Worm (Caenorhabditis elegans): ENCODE results near the gene sre-18.

Gene sre-18

ce11 chrIV:12208984-12209676 lies 20.4 kb downstream of the sre-18 start, which contains the start of the genes marb-1 and F35G2.3 (continued):
- TF ChIP-seq fkh-2 (tag; optimal IDR thresholded peaks at IDR 0.05) (no peak), fkh-10 (GFP tag; optimal IDR thresholded peaks at IDR 0.05) (no peak), aly-2 (tag; optimal IDR thresholded peaks at IDR 0.05) (no peak), ceh-16 (tag; optimal IDR thresholded peaks at IDR 0.05) (no peak), pha-4 (tag; optimal IDR thresholded peaks at IDR 0.05) (peak; percentile 82), ceh-9 (tag; optimal IDR thresholded peaks at IDR 0.05) (no peak), nhr-43 (tag; optimal IDR thresholded peaks at IDR 0.05; ENCODE audit: poor library complexity, severe bottlenecking) (peak; percentile 1), eor-1 (tag; optimal IDR thresholded peaks at IDR 0.05) (no peak), nhr-12 (tag; optimal IDR thresholded peaks at IDR 0.05) (no peak), hmg-11 (tag; optimal IDR thresholded peaks at IDR 0.05) (peak; percentile 46), mml-1 (tag; optimal IDR thresholded peaks at IDR 0.05) (no peak), nhr-237 (tag; optimal IDR thresholded peaks at IDR 0.05) (no peak), sea-2 (GFP tag; optimal IDR thresholded peaks at IDR 0.05) (no peak), skn-1 (tag; optimal IDR thresholded peaks at IDR 0.05) (peak; percentile 69), tbx-2 (tag; optimal IDR thresholded peaks at IDR 0.05) (peak; percentile 7), unc-62 (GFP tag; optimal IDR thresholded peaks at IDR 0.05) (no peak), lin-39 (tag; optimal IDR thresholded peaks at IDR 0.05) (no peak), ztf-4 (tag; optimal IDR thresholded peaks at IDR 0.05) (no peak), unc-39 (tag; optimal IDR thresholded peaks at IDR 0.05) (no peak), nhr-67 (tag; optimal IDR thresholded peaks at IDR 0.05) (no peak), lsy-12 (tag; optimal IDR thresholded peaks at IDR 0.05) (no peak), mdl-1 (tag; optimal IDR thresholded peaks at IDR 0.05) (no peak)

- no peak for TF ChIP-seq unc-62 (GFP tag; optimal IDR thresholded peaks at IDR 0.05)
- TF ChIP-seq daf-12 (tag; optimal IDR thresholded peaks at IDR 0.05) = no peak
- no peak for TF ChIP-seq ceh-16 (tag; optimal IDR thresholded peaks at IDR 0.05)
- TF ChIP-seq nhr-76 (tag; optimal IDR thresholded peaks at IDR 0.05) = no peak
- peak; percentile 20 for TF ChIP-seq jun-1 (tag; optimal IDR thresholded peaks at IDR 0.05)
- TF ChIP-seq pha-4 (tag; optimal IDR thresholded peaks at IDR 0.05) = peak; percentile 68
- TF ChIP-seq mdl-1 (tag; optimal IDR thresholded peaks at IDR 0.05) = no peak
- TF ChIP-seq pqm-1 (tag; optimal IDR thresholded peaks at IDR 0.05) = no peak
- TF ChIP-seq nhr-23 (tag; optimal IDR thresholded peaks at IDR 0.05) = no peak
- no peak for TF ChIP-seq aly-2 (tag; optimal IDR thresholded peaks at IDR 0.05)
- no peak for TF ChIP-seq nhr-11 (tag; optimal IDR thresholded peaks at IDR 0.05)
These were observed 21.7 kb downstream of the sre-18 start for ce11 chrIV:12207873-12208272.

ce11 chrIV:12207454-12207853 lies 22.1 kb downstream of the sre-18 start:
- TF ChIP-seq tbx-2 (tag; optimal IDR thresholded peaks at IDR 0.05) = no peak
- no peak for TF ChIP-seq lsy-12 (tag; optimal IDR thresholded peaks at IDR 0.05)
- TF ChIP-seq pha-4 (tag; optimal IDR thresholded peaks at IDR 0.05) = no peak
- TF ChIP-seq nhr-28 (tag; optimal IDR thresholded peaks at IDR 0.05) = no peak
- no peak for TF ChIP-seq nhr-23 (tag; optimal IDR thresholded peaks at IDR 0.05)
- TF ChIP-seq nhr-11 (tag; optimal IDR thresholded peaks at IDR 0.05) = no peak
- TF ChIP-seq ceh-82 (tag; optimal IDR thresholded peaks at IDR 0.05) = no peak
- TF ChIP-seq lin-39 (tag; optimal IDR thresholded peaks at IDR 0.05) = no peak
- TF ChIP-seq ceh-9 (tag; optimal IDR thresholded peaks at IDR 0.05) = no peak
- no peak for TF ChIP-seq pqm-1 (tag; optimal IDR thresholded peaks at IDR 0.05)
- TF ChIP-seq ztf-4 (tag; optimal IDR thresholded peaks at IDR 0.05) = no peak
- TF ChIP-seq snpc-4 (tag; optimal IDR thresholded peaks at IDR 0.05) = no peak
- TF ChIP-seq nhr-76 (tag; optimal IDR thresholded peaks at IDR 0.05) = no peak
- TF ChIP-seq nhr-25 (tag; optimal IDR thresholded peaks at IDR 0.05) = no peak
- no peak for TF ChIP-seq unc-62 (GFP tag; optimal IDR thresholded peaks at IDR 0.05)
- TF ChIP-seq ZK546.5 (tag; optimal IDR thresholded peaks at IDR 0.05) = no peak

- TF ChIP-seq mdl-1 (tag; optimal IDR thresholded peaks at IDR 0.05) (no peak), pha-4 (tag; optimal IDR thresholded peaks at IDR 0.05) (peak; percentile 85)
These were observed 25.6 kb downstream of the sre-18 start for ce11 chrIV:12203968-12204367.

- TF ChIP-seq pha-4 (tag; optimal IDR thresholded peaks at IDR 0.05) (peak; percentile 26), skn-1 (tag; optimal IDR thresholded peaks at IDR 0.05) (no peak)
These were observed 26.6 kb downstream of the sre-18 start, which contains the start of gene F35G2.1 for ce11 chrIV:12202949-12203348. Gene F35G2.1, plus strand, starts transcription at chrIV:12203249.

Data from whole organism, L3 larva.